Worm (Caenorhabditis elegans): ENCODE data around the gene E01G4.3.

E01G4.3 gene

DNA sequence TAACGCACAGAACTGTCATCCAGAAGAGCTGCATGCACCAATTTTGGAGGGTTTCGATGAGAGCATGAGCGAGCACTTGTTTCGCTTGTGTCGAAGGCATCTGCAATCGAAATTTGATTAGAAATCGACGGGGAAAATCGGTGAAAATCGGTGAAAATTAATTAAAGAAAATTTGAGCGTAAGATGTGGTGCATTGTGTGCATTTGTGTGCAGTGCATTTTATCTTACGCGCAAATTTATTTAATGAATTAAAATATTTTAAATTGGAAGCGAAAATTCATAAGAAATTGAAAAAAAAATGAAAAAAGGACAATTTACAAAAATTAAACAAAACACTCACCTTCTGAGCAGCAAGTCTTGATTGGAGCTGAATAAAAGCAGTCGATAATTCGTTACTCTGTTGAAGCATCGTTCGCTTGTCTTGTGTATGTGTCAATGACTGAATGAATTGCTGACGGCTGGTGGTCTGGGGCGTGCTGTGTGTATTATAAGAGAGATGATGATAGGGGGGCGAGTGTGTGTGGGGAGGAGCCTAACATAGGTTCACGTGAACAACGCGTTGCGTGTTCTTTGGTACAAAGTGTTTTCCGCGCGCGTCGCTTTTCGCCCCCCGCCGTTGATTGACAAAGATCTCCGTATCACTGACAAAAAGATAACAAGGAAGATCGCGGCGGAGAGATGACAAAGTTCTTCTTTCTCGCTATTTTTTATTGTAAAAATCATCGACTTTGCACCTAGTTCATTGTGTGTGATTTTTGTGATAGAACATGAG, 7.6 kb downstream of the E01G4.3 start (continued):
- TF ChIP-seq ztf-3 (GFP tag; optimal IDR thresholded peaks at IDR 0.05) (no peak), ets-4 (GFP tag; optimal IDR thresholded peaks at IDR 0.05) (peak; percentile 66), madf-6 (GFP tag; IDR thresholded peaks at IDR 0.05) (0 out of 2 replicates have a peak, but pooled peaks have one; percentile 21), ceh-58 (GFP tag; IDR thresholded peaks at IDR 0.05) (no peak), hmg-20 (GFP tag; IDR thresholded peaks at IDR 0.05) (no peak), die-1 (tag; optimal IDR thresholded peaks at IDR 0.05) (no peak), fkh-3 (tag; optimal IDR thresholded peaks at IDR 0.05) (no peak), Y95B8A.8 (GFP tag; IDR thresholded peaks at IDR 0.05) (no peak), mxl-1 (tag; optimal IDR thresholded peaks at IDR 0.05) (no peak), aptf-3 (GFP tag; IDR thresholded peaks at IDR 0.05) (no peak), ceh-27 (GFP tag; optimal IDR thresholded peaks at IDR 0.05) (no peak), F22D6.2 (tag; optimal IDR thresholded peaks at IDR 0.05) (peak; percentile 74), let-526 (GFP tag; IDR thresholded peaks at IDR 0.05) (peak; percentile 65; the same call in 1 of the 2 replicates), nfya-1 (tag; optimal IDR thresholded peaks at IDR 0.05; ENCODE audit: borderline replicate concordance, insufficient read depth) (no peak), let-607 (tag; optimal IDR thresholded peaks at IDR 0.05) (peak in 1 of 2 experiments; percentile 13), him-1 (tag; optimal IDR thresholded peaks at IDR 0.05) (no peak), ceh-91 (GFP tag; IDR thresholded peaks at IDR 0.05) (no peak), pbrm-1 (GFP tag; IDR thresholded peaks at IDR 0.05) (no peak), dpff-1 (tag; optimal IDR thresholded peaks at IDR 0.05) (no peak), sptf-2 (GFP tag; optimal IDR thresholded peaks at IDR 0.05) (no peak), ztf-25 (GFP tag; IDR thresholded peaks at IDR 0.05) (0 out of 2 replicates have a peak, but pooled peaks have one; percentile 14), snpc-4 (GFP tag; optimal IDR thresholded peaks at IDR 0.05) (no peak), snpc-4 (tag; optimal IDR thresholded peaks at IDR 0.05) (peak in 3 of 4 experiments; percentile 33 to 36 (median 35)), nhr-27 (tag; optimal IDR thresholded peaks at IDR 0.05) (no peak), K12H6.12 (tag; optimal IDR thresholded peaks at IDR 0.05) (no peak), nhr-80 (tag; optimal IDR thresholded peaks at IDR 0.05) (peak; percentile 88), B0336.3 (GFP tag; IDR thresholded peaks at IDR 0.05) (peak; percentile 69; the same call in 1 of the 2 replicates), atf-7 (tag; optimal IDR thresholded peaks at IDR 0.05) (peak; percentile 76), Y79H2A.3 (GFP tag; conservative IDR thresholded peaks at IDR 0.05) (no peak), rcor-1 (GFP tag; IDR thresholded peaks at IDR 0.05) (no peak; the same call in 1 of the 2 replicates), K11D2.4 (GFP tag; IDR thresholded peaks at IDR 0.05) (peak; percentile 53; the same call in 1 of the 2 replicates), ztf-22 (GFP tag; optimal IDR thresholded peaks at IDR 0.05) (peak; percentile 94), bed-2 (GFP tag; IDR thresholded peaks at IDR 0.05) (no peak), snpc-3.4 (tag; optimal IDR thresholded peaks at IDR 0.05) (no peak), Y53F4B.3 (GFP tag; IDR thresholded peaks at IDR 0.05) (no peak), dox-1 (GFP tag; IDR thresholded peaks at IDR 0.05) (peak; percentile 31), aptf-2 (GFP tag; conservative IDR thresholded peaks at IDR 0.05) (no peak)
